Fruit fly (Drosophila melanogaster): ENCODE data around the gene CG8813.

CG8813 gene

DNA sequence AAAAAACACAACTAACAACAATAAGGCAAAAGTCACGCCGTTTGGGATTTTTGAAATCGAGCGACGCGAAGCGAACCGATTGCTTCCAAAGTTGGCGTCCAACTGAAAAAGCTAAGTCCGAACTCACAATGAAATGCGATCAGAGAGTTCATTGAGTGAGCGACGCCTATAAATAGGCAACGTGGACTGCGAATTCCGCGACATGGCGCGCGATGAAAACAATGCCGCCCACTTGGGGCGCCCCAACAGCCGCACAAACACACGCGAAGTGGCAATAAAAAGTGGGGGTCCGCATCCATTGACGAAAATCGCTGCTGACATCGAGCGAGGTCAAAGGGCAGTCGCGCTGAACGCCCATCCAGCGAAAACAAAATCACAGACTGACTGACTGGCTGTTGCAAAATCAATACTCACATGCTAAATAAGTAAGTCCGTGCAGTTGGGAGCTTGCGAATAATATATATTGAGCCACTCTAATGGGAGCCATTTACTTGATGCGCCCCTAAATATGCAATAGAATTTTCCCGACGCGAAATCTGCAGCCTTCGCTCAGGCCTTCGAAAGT, 14.2 kb upstream of the CG8813 start:
- no peak for TF ChIP-seq lz (GFP tag; optimal IDR thresholded peaks at IDR 0.05)
- no peak for TF ChIP-seq CG7368 (GFP tag; optimal IDR thresholded peaks at IDR 0.05)
- no peak for TF ChIP-seq Hr38 (GFP tag; optimal IDR thresholded peaks at IDR 0.05)
- no peak for TF ChIP-seq CG6808 (GFP tag; optimal IDR thresholded peaks at IDR 0.05)
- TF ChIP-seq CG31627 (GFP tag; optimal IDR thresholded peaks at IDR 0.05): no peak
- TF ChIP-seq CG6276 (GFP tag; optimal IDR thresholded peaks at IDR 0.05): no peak
- TF ChIP-seq Blimp-1 (GFP tag; optimal IDR thresholded peaks at IDR 0.05): no peak
- no peak for TF ChIP-seq fd85E (GFP tag; optimal IDR thresholded peaks at IDR 0.05)
- no peak for TF ChIP-seq topi (GFP tag; optimal IDR thresholded peaks at IDR 0.05)
- TF ChIP-seq CG4318 (GFP tag; optimal IDR thresholded peaks at IDR 0.05): no peak
- no peak for TF ChIP-seq CG6792 (GFP tag; optimal IDR thresholded peaks at IDR 0.05)
- TF ChIP-seq Sox15 (GFP tag; optimal IDR thresholded peaks at IDR 0.05): no peak
- peak; percentile 76 for TF ChIP-seq svp (GFP tag)
- TF ChIP-seq CG11902 (GFP tag; optimal IDR thresholded peaks at IDR 0.05): no peak
- peak; percentile 52; the same call in 2 of the 3 replicates for TF ChIP-seq CG8119 (GFP tag; IDR thresholded peaks at IDR 0.05)
- no peak for TF ChIP-seq CG11762 (GFP tag; optimal IDR thresholded peaks at IDR 0.05; ENCODE audit: insufficient read depth)
- no peak for TF ChIP-seq eg (GFP tag; IDR thresholded peaks at IDR 0.05)
- no peak for TF ChIP-seq spab (GFP tag; optimal IDR thresholded peaks at IDR 0.05)
- no peak for TF ChIP-seq CG6163 (GFP tag; IDR thresholded peaks at IDR 0.05)
- no peak for TF ChIP-seq CG3919 (GFP tag; optimal IDR thresholded peaks at IDR 0.05)
- no peak for TF ChIP-seq CG16779 (tag; optimal IDR thresholded peaks at IDR 0.05)
- TF ChIP-seq Sox102F (GFP tag; optimal IDR thresholded peaks at IDR 0.05): no peak
- peak; percentile 13 for TF ChIP-seq acj6 (GFP tag; optimal IDR thresholded peaks at IDR 0.05)
- no peak for TF ChIP-seq Sox14 (GFP tag; optimal IDR thresholded peaks at IDR 0.05)
- no peak for TF ChIP-seq ss (GFP tag; optimal IDR thresholded peaks at IDR 0.05)
- TF ChIP-seq esn (GFP tag; optimal IDR thresholded peaks at IDR 0.05): no peak
- no peak for TF ChIP-seq Met (GFP tag; optimal IDR thresholded peaks at IDR 0.05)

DNA sequence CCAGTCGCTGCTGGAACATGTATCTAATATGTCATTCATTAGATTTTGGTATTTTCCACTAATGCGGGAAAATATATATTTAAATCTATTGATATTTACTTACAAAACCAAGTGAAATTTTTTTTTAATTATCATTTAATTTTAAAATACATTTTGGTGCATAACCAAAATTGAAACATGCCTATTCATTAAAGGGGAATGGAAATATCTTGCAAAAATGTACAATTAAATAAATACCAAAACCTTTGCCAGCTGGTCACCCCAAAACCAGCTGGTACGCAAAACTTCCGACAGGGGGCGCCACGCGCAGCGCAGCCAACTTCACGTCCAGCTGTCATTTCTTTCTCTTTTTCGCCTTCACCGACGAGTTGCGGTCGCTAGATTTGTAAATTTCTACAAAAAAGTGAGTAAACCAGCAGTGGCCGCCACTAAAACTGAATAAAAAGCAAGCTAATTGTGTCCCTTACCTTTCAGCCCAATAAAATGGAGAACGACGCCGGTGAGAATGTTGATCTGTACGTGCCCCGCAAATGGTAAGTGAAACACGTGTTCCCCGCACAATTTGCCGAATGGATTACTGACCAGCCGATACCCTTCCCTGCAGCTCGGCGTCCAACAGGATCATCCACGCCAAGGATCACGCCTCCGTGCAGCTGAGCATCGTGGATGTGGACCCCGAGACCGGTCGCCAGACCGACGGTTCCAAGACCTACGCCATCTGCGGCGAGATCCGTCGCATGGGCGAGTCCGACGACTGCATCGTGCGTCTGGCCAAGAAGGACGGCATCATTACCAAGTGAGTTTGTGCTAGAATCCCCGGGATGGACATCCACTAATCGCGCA, 13.5 kb upstream of the CG8813 start, which contains the start of the genes CG3104 and RpS21:
CG3104 (minus strand) TSS at position 6 of the 843 bp plus-strand sequence.
RpS21 (plus strand) TSS at position 298 of the 843 bp plus-strand sequence.
- TF ChIP-seq CG8319 (GFP tag; optimal IDR thresholded peaks at IDR 0.05) (peak; percentile 51), ss (GFP tag; optimal IDR thresholded peaks at IDR 0.05) (peak; percentile 68 to 77), CG6792 (GFP tag; optimal IDR thresholded peaks at IDR 0.05) (peak; percentile 62), CG8119 (GFP tag; IDR thresholded peaks at IDR 0.05) (no peak), CG7368 (GFP tag; optimal IDR thresholded peaks at IDR 0.05) (peak; percentile 64), Ets21C (GFP tag; optimal IDR thresholded peaks at IDR 0.05) (peak; percentile 11), CG31627 (GFP tag; optimal IDR thresholded peaks at IDR 0.05) (peak; percentile 85), CG6808 (GFP tag; optimal IDR thresholded peaks at IDR 0.05) (peak; percentile 56), pdm3 (GFP tag; optimal IDR thresholded peaks at IDR 0.05) (peak; percentile 70), CG6276 (GFP tag; optimal IDR thresholded peaks at IDR 0.05) (peak; percentile 4), Smox (GFP tag; optimal IDR thresholded peaks at IDR 0.05) (peak; percentile 65), Hr39 (GFP tag; optimal IDR thresholded peaks at IDR 0.05) (peak; percentile 86), CG16779 (tag; optimal IDR thresholded peaks at IDR 0.05) (peak; percentile 48), topi (GFP tag; optimal IDR thresholded peaks at IDR 0.05) (peak; percentile 71), CG4318 (GFP tag; optimal IDR thresholded peaks at IDR 0.05) (peak; percentile 13), CG6163 (GFP tag; IDR thresholded peaks at IDR 0.05) (peak; percentile 89), CG10631 (GFP tag; optimal IDR thresholded peaks at IDR 0.05) (peak; percentile 54), CG3919 (GFP tag; optimal IDR thresholded peaks at IDR 0.05) (peak; percentile 81), fd85E (GFP tag; optimal IDR thresholded peaks at IDR 0.05) (no peak), svp (GFP tag) (peak; percentile 70), eg (GFP tag; IDR thresholded peaks at IDR 0.05) (peak; percentile 83), Hr4 (GFP tag; optimal IDR thresholded peaks at IDR 0.05) (peak; percentile 23), Sox102F (GFP tag; optimal IDR thresholded peaks at IDR 0.05) (peak; percentile 62), lz (GFP tag; optimal IDR thresholded peaks at IDR 0.05) (peak; percentile 78), Sox15 (GFP tag; optimal IDR thresholded peaks at IDR 0.05) (peak; percentile 60), esn (GFP tag; optimal IDR thresholded peaks at IDR 0.05) (peak; percentile 76), CG9139 (GFP tag; optimal IDR thresholded peaks at IDR 0.05) (peak; percentile 16), CG34406 (GFP tag; optimal IDR thresholded peaks at IDR 0.05) (peak; percentile 56), Ets96B (tag; optimal IDR thresholded peaks at IDR 0.05) (peak; percentile 47), CG1621 (tag; optimal IDR thresholded peaks at IDR 0.05) (peak; percentile 51), CG32006 (GFP tag; optimal IDR thresholded peaks at IDR 0.05) (peak; percentile 46), Hr38 (GFP tag; optimal IDR thresholded peaks at IDR 0.05) (no peak), Met (GFP tag; optimal IDR thresholded peaks at IDR 0.05) (peak; percentile 71), net (GFP tag; optimal IDR thresholded peaks at IDR 0.05) (peak; percentile 71), achi (GFP tag; optimal IDR thresholded peaks at IDR 0.05) (peak; percentile 99), OdsH (GFP tag; optimal IDR thresholded peaks at IDR 0.05) (peak; percentile 68), CG11902 (GFP tag; optimal IDR thresholded peaks at IDR 0.05) (peak; percentile 53), vri (GFP tag; optimal IDR thresholded peaks at IDR 0.05) (peak; percentile 63), CG6854 (GFP tag; optimal IDR thresholded peaks at IDR 0.05) (peak; percentile 72)

Data from whole organism, prepupa.